Worm (Caenorhabditis elegans): ENCODE measurements around the gene nhr-109.

The nhr-109 gene

DNA sequence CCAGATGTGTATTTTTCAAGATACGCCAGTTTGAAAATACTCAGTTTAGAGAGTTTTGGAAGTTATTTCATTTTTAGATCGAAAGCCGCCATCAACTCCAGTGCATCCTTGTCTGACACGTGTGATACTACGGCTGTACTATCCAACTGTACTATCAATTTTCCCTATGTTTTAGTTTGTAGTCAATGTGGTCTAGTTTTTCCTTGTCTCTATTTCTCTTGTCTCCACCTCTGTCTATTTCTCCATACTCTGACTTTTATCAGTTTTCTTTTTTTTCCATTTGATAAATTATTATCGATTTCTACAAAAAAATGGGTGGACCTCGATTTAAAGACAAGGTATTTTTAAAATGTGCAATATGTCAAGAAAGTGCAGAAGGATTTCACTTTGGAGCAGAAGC, 5.4 kb downstream of the nhr-109 start, which contains the start of gene nhr-16:
TSS of gene nhr-16 (plus strand) at position 205 of the 400 bp plus-strand sequence.
- TF ChIP-seq nfya-2 (GFP tag; IDR thresholded peaks at IDR 0.05) = no peak
- no peak for TF ChIP-seq unc-130 (GFP tag; optimal IDR thresholded peaks at IDR 0.05)

ce11 chrII:4441278-4441677, 8.1 kb downstream of the nhr-109 start:
- TF ChIP-seq nhr-90 (tag; optimal IDR thresholded peaks at IDR 0.05) = no peak
- peak; percentile 67 for TF ChIP-seq nfyb-1 (GFP tag; IDR thresholded peaks at IDR 0.05)
- TF ChIP-seq lag-1 (GFP tag; IDR thresholded peaks at IDR 0.05) = no peak

DNA sequence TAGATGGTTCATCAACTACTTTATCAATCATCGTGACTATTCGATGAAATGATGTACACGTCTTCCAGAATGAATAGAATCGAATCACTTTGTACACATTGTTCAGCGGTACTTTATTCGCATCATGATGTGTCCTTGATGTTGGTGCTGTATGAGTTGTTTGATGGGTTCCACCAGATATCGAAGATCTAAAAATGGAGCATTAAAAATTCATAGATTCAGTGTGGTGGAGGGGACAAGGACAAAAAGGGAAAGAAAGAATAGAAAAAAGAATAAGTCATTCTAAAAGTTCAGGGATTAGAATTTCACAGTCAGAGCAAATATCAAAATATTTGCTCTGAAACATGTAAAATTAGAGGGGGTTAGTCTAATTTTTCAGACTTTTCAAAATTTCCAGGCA, 11.6 kb downstream of the nhr-109 start:
- no peak for TF ChIP-seq ztf-3 (GFP tag; optimal IDR thresholded peaks at IDR 0.05)
- no peak for TF ChIP-seq ztf-26 (tag; optimal IDR thresholded peaks at IDR 0.05)
- TF ChIP-seq ceh-100 (GFP tag; IDR thresholded peaks at IDR 0.05) = no peak
- no peak for TF ChIP-seq rcor-1 (GFP tag; IDR thresholded peaks at IDR 0.05)
- no peak for TF ChIP-seq hsf-1 (GFP tag; IDR thresholded peaks at IDR 0.05)
- no peak for TF ChIP-seq T26A5.8 (tag; optimal IDR thresholded peaks at IDR 0.05)
- TF ChIP-seq let-526 (GFP tag; IDR thresholded peaks at IDR 0.05) = no peak
- no peak for TF ChIP-seq rpc-1 (optimal IDR thresholded peaks at IDR 0.05)
- TF ChIP-seq rpc-1 (tag; optimal IDR thresholded peaks at IDR 0.05) = no peak
- TF ChIP-seq ekl-4 (GFP tag; IDR thresholded peaks at IDR 0.05) = no peak
- no peak for TF ChIP-seq dox-1 (GFP tag; IDR thresholded peaks at IDR 0.05)
- no peak for TF ChIP-seq egl-44 (GFP tag; IDR thresholded peaks at IDR 0.05)
- TF ChIP-seq Y79H2A.3 (GFP tag; conservative IDR thresholded peaks at IDR 0.05) = no peak

ce11 chrII:4453051-4453450, 19.9 kb downstream of the nhr-109 start, which contains the start of gene twk-2:
TSS of gene twk-2 (minus strand) at chrII:4453151.
- TF ChIP-seq madf-6 (GFP tag; IDR thresholded peaks at IDR 0.05) = no peak
- no peak for TF ChIP-seq lag-1 (GFP tag; IDR thresholded peaks at IDR 0.05)
- TF ChIP-seq pha-4 (tag; optimal IDR thresholded peaks at IDR 0.05) = no peak
- TF ChIP-seq F55B11.4 (tag; optimal IDR thresholded peaks at IDR 0.05; ENCODE audit: borderline replicate concordance, insufficient read depth) = no peak

- peak; percentile 6 for TF ChIP-seq ceh-27 (GFP tag; optimal IDR thresholded peaks at IDR 0.05)
- TF ChIP-seq pbrm-1 (GFP tag; IDR thresholded peaks at IDR 0.05) = no peak
- TF ChIP-seq zfh-2 (GFP tag; conservative IDR thresholded peaks at IDR 0.05) = peak; percentile 20; the same call in 1 of the 2 replicates
Measured at ce11 chrII:4453453-4453852, 20.3 kb downstream of the nhr-109 start.

DNA sequence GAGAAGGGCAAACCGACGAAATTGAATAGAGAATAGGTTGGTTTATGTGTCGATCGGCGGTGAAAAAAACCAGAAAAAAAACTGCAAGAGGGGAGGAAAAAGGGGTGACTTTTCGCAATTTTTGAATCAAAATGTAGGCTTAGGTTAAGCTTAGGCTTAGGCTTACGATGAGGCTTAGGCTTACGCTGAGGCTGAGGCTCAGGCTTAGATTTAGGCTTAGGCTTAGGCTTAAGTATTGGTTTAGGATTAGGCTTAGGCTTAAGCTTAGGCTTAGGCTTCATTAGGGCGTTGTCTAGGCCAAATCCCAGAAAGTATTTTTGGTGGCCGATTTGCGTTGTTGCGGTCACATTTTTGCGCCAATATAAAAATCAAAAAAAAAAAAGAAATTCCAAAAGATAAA, 21.7 kb downstream of the nhr-109 start:
- TF ChIP-seq T07F8.4 (tag; optimal IDR thresholded peaks at IDR 0.05) = no peak
- TF ChIP-seq snpc-3.4 (tag; optimal IDR thresholded peaks at IDR 0.05) = no peak
- TF ChIP-seq madf-10 (tag; optimal IDR thresholded peaks at IDR 0.05) = no peak
- TF ChIP-seq cebp-1 (GFP tag; IDR thresholded peaks at IDR 0.05) = no peak
- no peak for TF ChIP-seq cebp-1 (tag; optimal IDR thresholded peaks at IDR 0.05)

DNA sequence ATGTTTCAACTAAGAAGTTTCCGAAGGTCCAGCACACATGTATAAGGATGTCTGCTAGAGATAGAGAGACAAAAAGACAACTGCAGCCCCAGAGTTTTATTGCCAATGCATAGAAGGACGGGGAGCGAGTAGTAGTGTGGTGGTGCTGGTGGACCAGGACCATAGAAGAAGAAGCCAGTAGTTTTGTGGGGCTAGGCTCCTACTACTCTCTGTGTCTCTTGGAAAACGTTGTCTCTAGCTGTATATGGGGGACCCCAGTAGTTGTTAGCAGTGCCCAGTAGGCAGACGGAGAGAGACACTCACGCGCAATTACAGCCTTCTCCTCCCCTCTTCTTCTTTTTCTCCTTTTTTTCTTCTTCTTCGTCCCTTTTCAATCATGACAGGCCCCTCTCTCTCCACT, 22.9 kb downstream of the nhr-109 start:
- TF ChIP-seq sdz-38 (tag; optimal IDR thresholded peaks at IDR 0.05) = no peak
- peak; percentile 37; the same call in 1 of the 2 replicates for TF ChIP-seq hmg-1.2 (GFP tag; IDR thresholded peaks at IDR 0.05)
- TF ChIP-seq rec-8 (tag; optimal IDR thresholded peaks at IDR 0.05) = no peak
- no peak for TF ChIP-seq cebp-1 (GFP tag; IDR thresholded peaks at IDR 0.05)
- TF ChIP-seq cebp-1 (tag; optimal IDR thresholded peaks at IDR 0.05) = peak; percentile 33
- no peak for TF ChIP-seq mcd-1 (GFP tag; IDR thresholded peaks at IDR 0.05)
- TF ChIP-seq nhr-179 (tag; optimal IDR thresholded peaks at IDR 0.05) = no peak
- TF ChIP-seq die-1 (tag; optimal IDR thresholded peaks at IDR 0.05) = no peak
- no peak for TF ChIP-seq efl-1 (GFP tag; optimal IDR thresholded peaks at IDR 0.05)
- TF ChIP-seq sptf-2 (GFP tag; optimal IDR thresholded peaks at IDR 0.05) = no peak
- no peak for TF ChIP-seq lsl-1 (GFP tag; optimal IDR thresholded peaks at IDR 0.05)
- no peak for TF ChIP-seq ets-4 (GFP tag; optimal IDR thresholded peaks at IDR 0.05)
- TF ChIP-seq madf-3 (GFP tag; IDR thresholded peaks at IDR 0.05) = no peak
- TF ChIP-seq nfyb-1 (GFP tag; IDR thresholded peaks at IDR 0.05) = 0 out of 2 replicates have a peak, but pooled peaks have one; percentile 14
- TF ChIP-seq attf-5 (GFP tag; optimal IDR thresholded peaks at IDR 0.05) = no peak
